Worm (Caenorhabditis elegans): Measurements from ENCODE around the gene acs-19.
"Not testable (repeated sequence)": the region's sequence is repeated elsewhere in the genome, so short reads cannot be mapped to it uniquely, and the experiment has no call there.

The acs-19 gene

DNA sequence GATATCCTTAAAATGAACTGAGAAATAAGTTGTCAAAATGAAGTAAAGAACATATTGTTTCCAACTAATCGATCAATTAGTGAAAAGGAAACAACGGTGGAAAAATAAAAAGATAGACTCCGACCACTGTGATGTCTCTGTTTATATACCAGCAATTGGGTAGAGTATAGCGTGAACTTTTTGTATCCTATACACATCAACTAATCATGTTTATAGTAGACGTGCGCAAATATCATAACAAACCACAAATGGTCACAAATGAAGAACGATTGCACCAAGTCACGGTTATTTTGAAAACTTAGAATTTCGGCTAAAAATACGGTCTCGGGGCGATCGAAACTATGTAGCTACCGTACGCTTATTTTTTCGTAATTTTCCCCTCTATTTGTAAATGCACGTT, 24.7 kb upstream of the acs-19 start, which contains the start of gene cyp-25A3:
cyp-25A3 (minus strand) TSS at position 101 of the 400 bp plus-strand sequence.
- TF ChIP-seq tab-1 (GFP tag; IDR thresholded peaks at IDR 0.05) (no peak), flt-1 (GFP tag; IDR thresholded peaks at IDR 0.05) (no peak), ref-1 (GFP tag; conservative IDR thresholded peaks at IDR 0.05) (no peak), klf-2 (GFP tag; conservative IDR thresholded peaks at IDR 0.05) (no peak), ztf-23 (GFP tag; IDR thresholded peaks at IDR 0.05) (no peak)

DNA sequence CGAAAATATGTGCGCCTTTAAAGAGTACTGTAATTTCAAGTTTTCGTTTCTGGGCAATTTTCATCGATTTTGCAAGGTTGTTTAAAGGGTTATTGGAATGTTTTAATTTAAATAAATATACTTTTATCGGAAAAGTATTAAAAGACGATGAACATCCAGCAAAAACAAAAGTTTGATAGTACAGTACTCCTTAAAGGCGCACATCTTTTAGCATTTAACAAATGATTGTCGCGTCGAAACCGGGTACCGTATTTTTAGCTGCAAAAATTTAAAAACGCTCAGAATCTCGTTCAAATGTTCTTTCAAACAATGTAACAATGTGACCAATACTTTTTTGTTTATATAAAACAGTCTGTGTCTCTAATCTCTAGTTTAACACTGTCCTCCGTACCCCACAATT, 24.0 kb upstream of the acs-19 start, which contains the start of gene C36A4.11:
C36A4.11 (plus strand) TSS at position 301 of the 400 bp plus-strand sequence.
- TF ChIP-seq cog-1 (tag; optimal IDR thresholded peaks at IDR 0.05); ref-1 (GFP tag; conservative IDR thresholded peaks at IDR 0.05); tab-1 (GFP tag; IDR thresholded peaks at IDR 0.05): not testable (repeated sequence)

DNA sequence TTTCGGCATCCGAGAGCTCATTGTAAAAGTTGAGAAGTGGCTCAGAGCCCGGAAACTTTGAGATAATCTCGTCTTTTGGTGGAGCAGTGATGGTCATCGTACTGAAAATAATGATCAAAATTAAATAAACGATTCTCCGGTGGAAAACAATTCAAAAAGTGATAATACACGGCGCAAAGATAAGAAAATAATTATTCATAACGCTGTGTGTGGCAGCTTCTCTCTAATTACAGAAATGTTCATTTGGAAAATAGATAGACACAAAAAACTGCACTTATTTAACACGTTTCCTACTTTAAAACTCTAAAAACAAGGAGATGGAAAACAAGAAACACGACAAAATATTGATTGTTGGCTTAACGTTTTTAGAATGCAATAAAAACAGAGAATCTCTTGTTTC, 20.8 kb upstream of the acs-19 start, which contains the start of gene C36A4.4:
C36A4.4 (minus strand) TSS at position 101 of the 400 bp plus-strand sequence.
- not testable (repeated sequence) for TF ChIP-seq tab-1 (GFP tag; IDR thresholded peaks at IDR 0.05); cog-1 (tag; optimal IDR thresholded peaks at IDR 0.05); med-1 (GFP tag; optimal IDR thresholded peaks at IDR 0.05; ENCODE audit: insufficient read depth)

DNA sequence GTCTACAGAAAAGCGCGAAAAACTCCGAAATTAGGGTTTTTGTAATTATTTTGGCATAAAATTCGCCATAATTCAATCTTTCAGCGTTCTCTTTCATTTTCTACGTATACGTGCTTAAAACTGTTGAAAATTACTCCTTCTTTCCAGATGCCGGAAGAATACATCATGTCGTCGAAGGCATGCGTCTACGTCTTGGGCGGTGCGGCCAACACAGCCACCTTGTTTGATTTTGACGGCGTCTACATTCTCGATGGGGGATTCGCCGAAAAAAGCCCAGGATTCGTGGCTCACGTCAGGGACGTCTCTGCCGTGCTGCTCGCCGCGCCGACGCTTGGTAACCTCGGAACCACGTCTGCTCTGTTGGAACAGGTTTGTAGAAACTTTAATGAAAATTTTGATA, 19.5 kb upstream of the acs-19 start, which contains the start of gene maph-1.3:
maph-1.3 (plus strand) TSS at position 148 of the 400 bp plus-strand sequence.
- TF ChIP-seq ref-1 (GFP tag; conservative IDR thresholded peaks at IDR 0.05); cog-1 (tag; optimal IDR thresholded peaks at IDR 0.05); T22C8.4 (GFP tag; IDR thresholded peaks at IDR 0.05): not testable (repeated sequence)

DNA sequence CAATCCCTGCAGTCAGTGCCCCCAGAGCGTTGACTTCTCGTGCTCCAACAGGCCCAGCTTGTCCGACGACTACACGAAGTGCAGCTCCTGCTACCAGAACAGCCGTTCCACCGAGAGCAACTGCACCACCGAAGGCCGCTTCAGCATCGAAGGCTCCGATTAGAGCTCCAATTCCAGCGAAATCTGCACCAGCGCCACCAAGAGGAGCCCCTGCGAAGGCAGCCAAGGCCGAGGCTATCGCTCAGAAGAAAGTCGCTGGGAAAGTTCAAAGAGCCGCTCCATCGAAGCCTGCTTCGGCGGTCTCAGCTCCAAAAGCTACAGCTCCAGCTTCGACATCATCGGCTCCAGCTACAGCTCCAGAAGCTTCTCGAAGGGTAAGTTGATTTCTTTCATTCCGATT, 18.6 kb upstream of the acs-19 start:
- TF ChIP-seq T22C8.4 (GFP tag; IDR thresholded peaks at IDR 0.05): 0 out of 2 replicates have a peak, but pooled peaks have one; percentile 13

DNA sequence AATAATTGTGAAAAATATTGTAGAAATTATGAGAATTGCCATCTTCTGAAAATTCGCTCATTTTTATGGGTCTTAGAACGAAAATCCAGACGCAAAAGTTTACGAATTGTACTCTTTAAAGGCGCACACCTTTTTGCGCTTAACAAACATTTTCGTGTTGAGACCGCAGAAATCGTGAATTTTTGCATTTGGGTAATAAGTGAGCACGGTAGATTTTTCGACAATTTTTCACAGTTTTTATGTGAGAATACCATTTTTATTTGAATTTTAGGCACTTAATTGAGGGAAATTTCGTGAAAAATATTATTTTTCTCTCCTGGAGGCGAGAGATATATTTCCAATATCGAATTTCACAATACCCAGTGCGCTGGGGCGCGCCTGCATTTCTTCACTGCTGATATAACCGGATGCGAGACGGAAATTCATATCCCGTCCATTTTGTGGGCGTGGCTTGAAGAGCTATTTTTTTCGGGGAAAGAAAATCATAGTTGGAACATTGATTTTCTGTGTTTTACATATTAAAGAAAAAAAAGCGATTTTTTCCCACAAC, 12.2 kb upstream of the acs-19 start, which contains the start of gene cyp-25A4:
cyp-25A4 (minus strand) TSS at position 51 of the 550 bp plus-strand sequence.
- 0 out of 2 replicates have a peak, but pooled peaks have one; percentile 36 for TF ChIP-seq flt-1 (GFP tag; IDR thresholded peaks at IDR 0.05)

DNA sequence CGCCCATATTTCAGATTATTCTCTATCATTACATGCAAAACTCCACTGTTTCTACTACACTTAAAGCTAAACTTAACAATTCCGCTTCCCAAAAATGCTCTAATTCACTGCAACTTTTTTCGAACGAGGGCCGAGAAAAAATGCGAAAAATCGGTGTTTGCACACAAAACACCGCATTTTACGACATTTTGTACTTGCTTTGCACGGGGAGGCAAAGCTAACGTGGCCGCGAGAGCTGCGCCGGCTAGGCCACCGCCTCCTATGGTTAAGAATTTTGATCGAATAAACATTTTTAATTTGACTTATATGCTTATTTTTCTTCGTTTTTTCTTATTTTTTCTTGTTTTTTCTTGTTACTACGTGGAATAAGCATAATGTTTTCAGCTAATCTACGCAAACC, 9.4 kb upstream of the acs-19 start:
- TF ChIP-seq ztf-23 (GFP tag; IDR thresholded peaks at IDR 0.05) (peak; percentile 85), flt-1 (GFP tag; IDR thresholded peaks at IDR 0.05) (peak; percentile 72), klf-2 (GFP tag; conservative IDR thresholded peaks at IDR 0.05) (0 out of 2 replicates have a peak, but pooled peaks have one; percentile 57)

DNA sequence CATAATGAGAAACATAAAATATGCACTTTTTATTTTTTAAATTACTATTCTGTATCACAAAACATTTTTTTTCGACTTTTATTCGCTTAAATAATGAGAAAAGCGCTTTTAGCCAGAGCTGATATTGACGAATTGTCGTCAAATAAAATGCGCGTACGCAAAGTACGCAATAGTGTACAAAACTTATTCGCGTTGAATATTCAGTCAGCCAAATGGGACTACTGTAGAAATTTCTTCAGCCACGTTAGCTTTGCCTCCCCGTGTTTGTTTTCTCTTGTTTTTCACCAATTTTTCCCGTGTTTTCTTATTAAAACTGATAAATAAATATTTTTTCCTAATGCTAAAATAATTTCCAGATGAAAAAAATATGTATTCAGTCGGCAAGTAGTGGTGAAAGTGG, 7.3 kb upstream of the acs-19 start:
- TF ChIP-seq ztf-23 (GFP tag; IDR thresholded peaks at IDR 0.05): peak; percentile 54; the same call in 1 of the 2 replicates

DNA sequence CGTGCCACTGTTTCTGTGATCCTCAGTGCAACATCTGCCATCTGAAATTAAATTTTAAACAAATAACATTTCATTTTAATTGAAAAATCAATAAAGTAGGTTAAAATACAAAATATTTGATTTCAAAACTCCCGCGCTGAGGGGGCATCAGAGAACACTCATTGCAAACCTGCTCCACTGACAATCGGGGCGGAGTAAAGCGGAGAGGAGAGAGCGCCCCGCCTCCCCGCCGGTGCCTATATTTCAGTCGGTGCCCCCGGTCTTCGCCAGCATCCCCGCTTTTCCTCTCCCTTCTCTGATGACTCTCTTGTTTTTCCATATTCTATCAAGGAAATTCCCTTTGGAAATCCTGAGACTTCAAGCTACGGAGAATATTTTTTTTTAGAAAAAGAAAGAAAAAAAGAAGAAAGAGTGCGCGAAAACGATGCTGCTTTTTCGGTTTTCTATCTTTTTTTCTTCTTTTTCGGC, 1.3 kb upstream of the acs-19 start, which contains the start of gene brc-1:
brc-1 (minus strand) TSS at position 51 of the 468 bp plus-strand sequence.
- TF ChIP-seq cog-1 (tag; optimal IDR thresholded peaks at IDR 0.05): peak; percentile 42
- no peak for TF ChIP-seq med-1 (GFP tag; optimal IDR thresholded peaks at IDR 0.05; ENCODE audit: insufficient read depth)
- TF ChIP-seq ztf-29 (GFP tag; IDR thresholded peaks at IDR 0.05): no peak
- TF ChIP-seq flt-1 (GFP tag; IDR thresholded peaks at IDR 0.05): peak; percentile 55; the same call in 1 of the 2 replicates
- no peak for TF ChIP-seq ref-1 (GFP tag; conservative IDR thresholded peaks at IDR 0.05)
- peak; percentile 54; the same call in 1 of the 2 replicates for TF ChIP-seq T22C8.4 (GFP tag; IDR thresholded peaks at IDR 0.05)
- TF ChIP-seq tab-1 (GFP tag; IDR thresholded peaks at IDR 0.05): peak; percentile 29; the same call in 1 of the 2 replicates
- peak; percentile 71; the same call in 1 of the 2 replicates for TF ChIP-seq ztf-23 (GFP tag; IDR thresholded peaks at IDR 0.05)
- TF ChIP-seq klf-2 (GFP tag; conservative IDR thresholded peaks at IDR 0.05): no peak

DNA sequence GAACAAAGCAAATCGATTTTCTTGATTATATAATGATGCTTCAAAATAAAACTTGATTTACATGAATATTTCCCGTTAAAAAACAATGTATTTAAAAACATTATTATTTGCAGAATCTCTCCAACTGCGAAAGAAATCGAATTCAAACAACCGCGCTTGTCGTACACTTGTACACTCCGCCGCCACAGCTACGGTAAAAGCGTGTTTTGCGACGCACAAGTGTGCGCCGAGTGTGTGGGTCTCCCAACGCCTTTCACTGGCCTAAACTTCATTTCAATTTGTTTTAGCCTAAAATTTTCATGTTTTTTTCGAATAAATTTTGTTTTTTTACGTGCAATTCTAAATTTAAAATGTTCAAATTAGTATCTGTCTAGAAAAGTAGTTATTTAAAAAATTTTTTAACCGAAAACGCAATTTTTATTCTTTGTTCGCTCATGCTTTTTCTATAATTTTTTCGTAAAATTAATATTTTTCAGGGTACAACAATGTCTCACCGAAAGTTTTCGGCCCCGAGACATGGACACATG, 3.2 kb downstream of the acs-19 start, which contains the start of gene rpl-3:
rpl-3 (plus strand) TSS at position 477 of the 527 bp plus-strand sequence.
- peak; percentile 99 for TF ChIP-seq flt-1 (GFP tag; IDR thresholded peaks at IDR 0.05)
- peak; percentile 98 for TF ChIP-seq ztf-23 (GFP tag; IDR thresholded peaks at IDR 0.05)
- peak; percentile 98 for TF ChIP-seq ztf-29 (GFP tag; IDR thresholded peaks at IDR 0.05)
- TF ChIP-seq klf-2 (GFP tag; conservative IDR thresholded peaks at IDR 0.05): peak; percentile 91
- TF ChIP-seq med-1 (GFP tag; optimal IDR thresholded peaks at IDR 0.05; ENCODE audit: insufficient read depth): peak; percentile 69
- peak; percentile 100 for TF ChIP-seq cog-1 (tag; optimal IDR thresholded peaks at IDR 0.05)
- TF ChIP-seq tab-1 (GFP tag; IDR thresholded peaks at IDR 0.05): peak; percentile 88; the same call in 1 of the 2 replicates
- peak; percentile 96 for TF ChIP-seq T22C8.4 (GFP tag; IDR thresholded peaks at IDR 0.05)
- peak; percentile 70 for TF ChIP-seq ref-1 (GFP tag; conservative IDR thresholded peaks at IDR 0.05)
